Fruit fly (Drosophila melanogaster): ENCODE data around the gene Rpn13R.

Gene Rpn13R

dm6 chrX:5093924-5094323 lies 37.8 kb upstream of the Rpn13R start (continued):
- TF ChIP-seq CG1602 (GFP tag; optimal IDR thresholded peaks at IDR 0.05) (peak; percentile 36), CG15479 (GFP tag; optimal IDR thresholded peaks at IDR 0.05) (no peak), CG16863 (GFP tag; optimal IDR thresholded peaks at IDR 0.05) (peak; percentile 57), Ptx1 (GFP tag; IDR thresholded peaks at IDR 0.05) (peak; percentile 68), Bteb2 (GFP tag; optimal IDR thresholded peaks at IDR 0.05) (peak; percentile 47), az2 (GFP tag; optimal IDR thresholded peaks at IDR 0.05) (peak; percentile 58), pzg (GFP tag; optimal IDR thresholded peaks at IDR 0.05) (no peak), Bgb (GFP tag; IDR thresholded peaks at IDR 0.05; ENCODE audit: partially characterized antibody) (no peak), CG17612 (GFP tag; IDR thresholded peaks at IDR 0.05) (no peak), Opbp (GFP tag; IDR thresholded peaks at IDR 0.05; ENCODE audit: partially characterized antibody) (no peak), CG33213 (GFP tag; optimal IDR thresholded peaks at IDR 0.05) (no peak), croc (GFP tag; conservative IDR thresholded peaks at IDR 0.05) (peak; percentile 57; the same call in 2 of the 3 replicates), ro (GFP tag; IDR thresholded peaks at IDR 0.05) (no peak), Oaz (GFP tag; IDR thresholded peaks at IDR 0.05) (peak; percentile 40; the same call in 1 of the 2 replicates), exex (tag; optimal IDR thresholded peaks at IDR 0.05) (peak; percentile 31), Jarid2 (GFP tag; optimal IDR thresholded peaks at IDR 0.05) (peak; percentile 46), tio (GFP tag; optimal IDR thresholded peaks at IDR 0.05) (peak; percentile 55), al (GFP tag; IDR thresholded peaks at IDR 0.05) (peak; percentile 24; the same call in 1 of the 2 replicates), CG34422 (GFP tag; IDR thresholded peaks at IDR 0.05) (peak; percentile 56; the same call in 1 of the 3 replicates), CG6765 (GFP tag; optimal IDR thresholded peaks at IDR 0.05) (peak; percentile 34), stc (GFP tag; IDR thresholded peaks at IDR 0.05) (peak; percentile 75; the same call in 1 of the 2 replicates), CG1024 (GFP tag; IDR thresholded peaks at IDR 0.05) (peak; percentile 43; the same call in 1 of the 2 replicates), insv (GFP tag; optimal IDR thresholded peaks at IDR 0.05) (no peak), CG31224 (GFP tag; IDR thresholded peaks at IDR 0.05) (peak; percentile 51; the same call in 1 of the 2 replicates), CG13123 (GFP tag; optimal IDR thresholded peaks at IDR 0.05) (peak; percentile 5), Xrp1 (GFP tag; IDR thresholded peaks at IDR 0.05) (peak; percentile 81), en (GFP tag; optimal IDR thresholded peaks at IDR 0.05) (no peak), CG11247 (GFP tag; IDR thresholded peaks at IDR 0.05) (peak; percentile 61), CG18011 (GFP tag; optimal IDR thresholded peaks at IDR 0.05) (peak; percentile 10), CG9727 (GFP tag; optimal IDR thresholded peaks at IDR 0.05) (peak; percentile 68), CG30431 (GFP tag; optimal IDR thresholded peaks at IDR 0.05) (peak; percentile 45), vnd (GFP tag; IDR thresholded peaks at IDR 0.05; ENCODE audit: partially characterized antibody) (no peak), CG10565 (GFP tag; optimal IDR thresholded peaks at IDR 0.05) (no peak), Rfx (GFP tag; IDR thresholded peaks at IDR 0.05) (peak; percentile 74), Vsx1 (GFP tag; optimal IDR thresholded peaks at IDR 0.05) (peak; percentile 6), wdn (GFP tag; IDR thresholded peaks at IDR 0.05) (peak; percentile 63), E2f1 (GFP tag; IDR thresholded peaks at IDR 0.05) (peak; percentile 74), CG9876 (GFP tag; optimal IDR thresholded peaks at IDR 0.05) (peak; percentile 9), Doc2 (GFP tag; IDR thresholded peaks at IDR 0.05) (no peak), Ets97D (GFP tag; optimal IDR thresholded peaks at IDR 0.05) (no peak), Kr (GFP tag; optimal IDR thresholded peaks at IDR 0.05) (no peak), CG14667 (GFP tag; IDR thresholded peaks at IDR 0.05) (peak; percentile 39; the same call in 1 of the 2 replicates), CG4404 (GFP tag; IDR thresholded peaks at IDR 0.05) (no peak), ems (GFP tag; optimal IDR thresholded peaks at IDR 0.05) (peak; percentile 30), CG9437 (GFP tag; optimal IDR thresholded peaks at IDR 0.05) (peak; percentile 41), CG16779 (GFP tag; IDR thresholded peaks at IDR 0.05) (no peak), CG11560 (tag; IDR thresholded peaks at IDR 0.05) (no peak), disco-r (GFP tag; optimal IDR thresholded peaks at IDR 0.05) (peak; percentile 22), CG17568 (GFP tag; optimal IDR thresholded peaks at IDR 0.05) (peak; percentile 56), CG17385 (GFP tag; optimal IDR thresholded peaks at IDR 0.05) (peak; percentile 64), sob (GFP tag; IDR thresholded peaks at IDR 0.05) (peak; percentile 57), ATbp (GFP tag; optimal IDR thresholded peaks at IDR 0.05) (peak; percentile 78)
